Worm (Caenorhabditis elegans) whole organism, L1 larva: ENCODE measurements around the gene trr-1.

ENCODE experiments used
- C04F5.9 ChIP-seq: sonication (generic microtip); optimal IDR thresholded peaks from 2 replicates; lab custom pipeline; 2016; ENCODE audit warnings: missing genetic modification characterization, missing compliant biosample characterization
- C16A3.4 ChIP-seq: fragments of 150-350 bp; optimal IDR thresholded peaks from 2 replicates; lab custom pipeline; 2014; ENCODE audit warnings: missing biosample characterization, missing genetic modification characterization
- Y116A8C.19 ChIP-seq: sonication (generic microtip); optimal IDR thresholded peaks from 2 replicates; lab custom pipeline; 2016; ENCODE audit warnings: missing compliant biosample characterization, missing genetic modification characterization, borderline replicate concordance
- aha-1 ChIP-seq: fragments of 150-350 bp; optimal IDR thresholded peaks from 2 replicates; lab custom pipeline; 2014; ENCODE audit warnings: missing biosample characterization, missing genetic modification characterization
- aly-2 ChIP-seq: fragments of 150-350 bp; optimal IDR thresholded peaks from 2 replicates; lab custom pipeline; 2014; ENCODE audit warnings: missing biosample characterization, missing genetic modification characterization
- ceh-8 ChIP-seq: fragments of 200-800 bp; sonication (Bioruptor generic); optimal IDR thresholded peaks from 2 replicates; lab custom pipeline; 2018; ENCODE audit warnings: mild to moderate bottlenecking, missing genetic modification characterization, moderate library complexity, missing compliant biosample characterization
- ceh-82 ChIP-seq, 3 experiments: fragments of 150-350 bp in 1 of 3; sonication (generic microtip) in 2 of 3; optimal IDR thresholded peaks; 2 replicates each; lab custom pipeline; 2014 to 2017; ENCODE audit warnings: missing biosample characterization in 3 of 3, missing genetic modification characterization in 3 of 3
- ceh-88 ChIP-seq: fragments of 200-800 bp; sonication (Bioruptor generic); IDR thresholded peaks from 2 replicates; pipeline ENCODE4 v1.3.6; 2022; ENCODE audit warnings: missing genetic modification characterization, missing compliant biosample characterization
- ceh-90 ChIP-seq: sonication (generic microtip); optimal IDR thresholded peaks from 2 replicates; lab custom pipeline; 2016; ENCODE audit warnings: missing genetic modification characterization, missing compliant biosample characterization
- dpl-1 ChIP-seq, 3 experiments: fragments of 150-350 bp in 2 of 3; sonication (generic microtip) in 1 of 3; optimal IDR thresholded peaks; 2 replicates each; lab custom pipeline; 2014 to 2017; ENCODE audit warnings: missing biosample characterization in 3 of 3, missing genetic modification characterization in 3 of 3, missing genetic modification reagents in 3 of 3
- efl-1 ChIP-seq, 4 experiments: fragments of 150-350 bp; optimal IDR thresholded peaks in 3 of 4; peaks in 1 of 4; 1 replicate in 1 of 4; 2 replicates in 3 of 4; lab custom pipeline; 2014; ENCODE audit warnings: missing biosample characterization in 2 of 4, missing genetic modification characterization in 2 of 4, missing genetic modification reagents in 2 of 4
- elt-2 ChIP-seq: sonication (generic microtip); optimal IDR thresholded peaks from 2 replicates; lab custom pipeline; 2016; ENCODE audit warnings: missing genetic modification characterization, mild to moderate bottlenecking, inconsistent platforms, missing compliant biosample characterization, missing genetic modification reagents
- elt-3 ChIP-seq, 6 experiments: fragments of 150-350 bp in 1 of 6; sonication (generic microtip); optimal IDR thresholded peaks; 2 replicates each; lab custom pipeline; 2017 to 2018; ENCODE audit warnings: missing biosample characterization in 6 of 6, missing genetic modification characterization in 6 of 6, inconsistent platforms in 1 of 6
- grh-1 ChIP-seq: fragments of 200-800 bp; sonication (Bioruptor generic); IDR thresholded peaks from 2 replicates; pipeline ENCODE4 v1.3.6; 2022; ENCODE audit warnings: missing genetic modification reagents, missing genetic modification characterization, missing compliant biosample characterization
- hlh-4 ChIP-seq: sonication (generic microtip); optimal IDR thresholded peaks from 2 replicates; lab custom pipeline; 2016; ENCODE audit warnings: mild to moderate bottlenecking, missing genetic modification characterization, missing compliant biosample characterization
- lin-13 ChIP-seq: fragments of 150-350 bp; optimal IDR thresholded peaks from 2 replicates; lab custom pipeline; 2014; ENCODE audit warnings: missing biosample characterization, missing genetic modification reagents, missing genetic modification characterization
- lin-14 ChIP-seq: fragments of 200-800 bp; sonication (Bioruptor generic); optimal IDR thresholded peaks from 2 replicates; lab custom pipeline; 2018; ENCODE audit warnings: mild to moderate bottlenecking, missing genetic modification characterization, moderate library complexity, missing compliant biosample characterization
- lin-35 ChIP-seq, 2 experiments: fragments of 150-350 bp; optimal IDR thresholded peaks; 2 replicates each; lab custom pipeline; 2014; ENCODE audit warnings: missing biosample characterization in 2 of 2, missing genetic modification characterization in 2 of 2, missing genetic modification reagents in 2 of 2
- lin-39 ChIP-seq: fragments of 150-350 bp; optimal IDR thresholded peaks from 2 replicates; lab custom pipeline; 2014; ENCODE audit warnings: missing biosample characterization, missing genetic modification reagents, missing genetic modification characterization
- lsy-2 ChIP-seq, 2 experiments: fragments of 150-350 bp; optimal IDR thresholded peaks; 2 replicates each; lab custom pipeline; 2014; ENCODE audit warnings: missing biosample characterization in 2 of 2, missing genetic modification characterization in 2 of 2
- mab-9 ChIP-seq: fragments of 200-800 bp; sonication (Bioruptor generic); IDR thresholded peaks from 2 replicates; pipeline ENCODE4 v1.3.6; 2022; ENCODE audit warnings: missing genetic modification reagents, missing genetic modification characterization, missing compliant biosample characterization
- nhr-19 ChIP-seq: fragments of 200-800 bp; sonication (Bioruptor generic); conservative IDR thresholded peaks from 2 replicates; pipeline ENCODE4 v1.3.6; 2022; ENCODE audit warnings: missing genetic modification characterization, missing compliant biosample characterization
- nhr-20 ChIP-seq: sonication (generic microtip); optimal IDR thresholded peaks from 2 replicates; lab custom pipeline; 2016; ENCODE audit warnings: mild to moderate bottlenecking, missing genetic modification characterization, missing compliant biosample characterization
- nhr-237 ChIP-seq: fragments of 150-350 bp; optimal IDR thresholded peaks from 2 replicates; lab custom pipeline; 2014; ENCODE audit warnings: missing biosample characterization, missing genetic modification characterization
- nhr-47 ChIP-seq: sonication (generic microtip); optimal IDR thresholded peaks from 2 replicates; lab custom pipeline; 2016; ENCODE audit warnings: mild to moderate bottlenecking, missing genetic modification characterization, moderate library complexity, missing compliant biosample characterization
- nhr-71 ChIP-seq: sonication (generic microtip); optimal IDR thresholded peaks from 2 replicates; lab custom pipeline; 2016; ENCODE audit warnings: mild to moderate bottlenecking, missing genetic modification characterization, moderate library complexity, missing compliant biosample characterization
- nhr-76 ChIP-seq: sonication (generic microtip); optimal IDR thresholded peaks from 2 replicates; lab custom pipeline; 2017; ENCODE audit warnings: missing biosample characterization, missing genetic modification characterization
- nhr-77 ChIP-seq: fragments of 150-350 bp; optimal IDR thresholded peaks from 2 replicates; lab custom pipeline; 2014; ENCODE audit warnings: missing biosample characterization, missing genetic modification characterization
- nhr-84 ChIP-seq: sonication (generic microtip); optimal IDR thresholded peaks from 2 replicates; lab custom pipeline; 2017; ENCODE audit warnings: missing biosample characterization, missing genetic modification characterization
- nhr-85 ChIP-seq: sonication (generic microtip); peaks from one replicate; lab custom pipeline; 2016; ENCODE audit warnings: missing genetic modification characterization, inconsistent platforms, missing compliant biosample characterization
- nhr-90 ChIP-seq: sonication (generic microtip); optimal IDR thresholded peaks from 2 replicates; lab custom pipeline; 2016; ENCODE audit warnings: mild to moderate bottlenecking, missing genetic modification characterization, missing compliant biosample characterization; ENCODE audit not compliant: poor library complexity
- pax-3 ChIP-seq: fragments of 200-800 bp; sonication (Bioruptor generic); optimal IDR thresholded peaks from 2 replicates; lab custom pipeline; 2018; ENCODE audit warnings: mild to moderate bottlenecking, missing genetic modification characterization, moderate library complexity, missing compliant biosample characterization
- rnt-1 ChIP-seq: sonication (generic microtip); optimal IDR thresholded peaks from 2 replicates; lab custom pipeline; 2016; ENCODE audit warnings: mild to moderate bottlenecking, missing genetic modification characterization, moderate library complexity, missing compliant biosample characterization
- skn-1 ChIP-seq: fragments of 150-350 bp; optimal IDR thresholded peaks from 2 replicates; lab custom pipeline; 2014; ENCODE audit warnings: missing biosample characterization, missing genetic modification characterization
- snu-23 ChIP-seq: sonication (generic microtip); optimal IDR thresholded peaks from 2 replicates; lab custom pipeline; 2016; ENCODE audit warnings: missing genetic modification characterization, missing compliant biosample characterization
- sox-4 ChIP-seq: sonication (generic microtip); optimal IDR thresholded peaks from 2 replicates; lab custom pipeline; 2016; ENCODE audit warnings: missing genetic modification characterization, missing compliant biosample characterization
- swsn-7 ChIP-seq: sonication (generic microtip); optimal IDR thresholded peaks from 2 replicates; lab custom pipeline; 2016; ENCODE audit warnings: missing genetic modification characterization, missing compliant biosample characterization
- tbx-2 ChIP-seq: sonication (generic microtip); optimal IDR thresholded peaks from 2 replicates; lab custom pipeline; 2016; ENCODE audit warnings: missing genetic modification characterization, missing compliant biosample characterization
- unc-30 ChIP-seq: sonication (generic microtip); optimal IDR thresholded peaks from 2 replicates; lab custom pipeline; 2017; ENCODE audit warnings: missing biosample characterization, missing genetic modification characterization
- unc-62 ChIP-seq: fragments of 150-350 bp; optimal IDR thresholded peaks from 2 replicates; lab custom pipeline; 2014; ENCODE audit warnings: missing biosample characterization, missing genetic modification reagents, missing genetic modification characterization
- xbp-1 ChIP-seq: sonication (generic microtip); optimal IDR thresholded peaks from 2 replicates; lab custom pipeline; 2016; ENCODE audit warnings: missing genetic modification characterization, missing compliant biosample characterization
- zag-1 ChIP-seq: fragments of 150-350 bp; optimal IDR thresholded peaks from 2 replicates; lab custom pipeline; 2014; ENCODE audit warnings: missing biosample characterization, missing genetic modification characterization
- zip-4 ChIP-seq: fragments of 200-800 bp; sonication (Bioruptor generic); optimal IDR thresholded peaks from 2 replicates; lab custom pipeline; 2018; ENCODE audit warnings: mild to moderate bottlenecking, missing genetic modification characterization, moderate library complexity, missing compliant biosample characterization
- ztf-11 ChIP-seq, 2 experiments: sonication (generic microtip); optimal IDR thresholded peaks; 2 replicates each; lab custom pipeline; 2016 to 2017; ENCODE audit warnings: missing genetic modification characterization in 2 of 2, missing biosample characterization in 1 of 2, missing compliant biosample characterization in 1 of 2

trr-1 gene

DNA sequence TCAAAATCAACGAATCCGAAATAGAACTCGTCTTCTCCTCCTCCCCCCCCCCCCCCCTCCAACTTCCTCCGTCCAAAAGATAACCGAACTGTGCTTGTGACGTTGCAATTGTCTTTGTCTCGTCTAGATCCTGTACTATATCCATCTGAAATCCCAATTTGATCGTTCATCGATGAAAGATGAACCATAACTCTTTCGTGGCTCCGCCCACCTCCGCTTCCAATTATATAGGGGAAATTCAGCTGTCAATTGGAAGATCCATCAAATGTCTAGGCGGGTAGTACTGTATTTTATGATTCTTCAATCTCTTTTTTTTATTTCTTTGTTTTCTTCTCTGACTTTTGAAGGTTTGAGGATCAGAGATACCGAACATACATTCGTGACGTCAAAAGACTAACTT, 30.3 kb downstream of the trr-1 start:
- peak in 1 of 2 experiments; percentile 4 for TF ChIP-seq lsy-2 (tag; optimal IDR thresholded peaks at IDR 0.05; lab: Kevin White, UChicago)
- TF ChIP-seq rnt-1 (tag; lab: Kevin White, UChicago): no peak
- no peak for TF ChIP-seq pax-3 (tag; lab: Kevin White, UChicago)
- TF ChIP-seq ceh-90 (tag; lab: Kevin White, UChicago): no peak
- no peak for TF ChIP-seq unc-62 (GFP tag; lab: Kevin White, UChicago)
- TF ChIP-seq nhr-47 (tag; lab: Kevin White, UChicago): no peak
- TF ChIP-seq nhr-85 (tag; lab: Kevin White, UChicago): peak; percentile 75
- no peak for TF ChIP-seq elt-3 (tag; optimal IDR thresholded peaks at IDR 0.05; lab: Kevin White, UChicago)
- TF ChIP-seq Y116A8C.19 (tag; lab: Kevin White, UChicago): no peak
- TF ChIP-seq ceh-8 (GFP tag; lab: Kevin White, UChicago): no peak
- no peak for TF ChIP-seq ceh-82 (tag; optimal IDR thresholded peaks at IDR 0.05; lab: Kevin White, UChicago)
- TF ChIP-seq C16A3.4 (tag; lab: Kevin White, UChicago): no peak
- no peak for TF ChIP-seq nhr-20 (tag; lab: Kevin White, UChicago)
- no peak for TF ChIP-seq hlh-4 (tag; lab: Kevin White, UChicago)
- TF ChIP-seq lin-14: peak; percentile 17
- TF ChIP-seq aly-2 (tag; lab: Kevin White, UChicago): no peak
- no peak for TF ChIP-seq dpl-1 (GFP tag; optimal IDR thresholded peaks at IDR 0.05; lab: Kevin White, UChicago)
- TF ChIP-seq zip-4 (GFP tag; lab: Kevin White, UChicago): no peak
- TF ChIP-seq unc-30 (tag; lab: Kevin White, UChicago): no peak

DNA sequence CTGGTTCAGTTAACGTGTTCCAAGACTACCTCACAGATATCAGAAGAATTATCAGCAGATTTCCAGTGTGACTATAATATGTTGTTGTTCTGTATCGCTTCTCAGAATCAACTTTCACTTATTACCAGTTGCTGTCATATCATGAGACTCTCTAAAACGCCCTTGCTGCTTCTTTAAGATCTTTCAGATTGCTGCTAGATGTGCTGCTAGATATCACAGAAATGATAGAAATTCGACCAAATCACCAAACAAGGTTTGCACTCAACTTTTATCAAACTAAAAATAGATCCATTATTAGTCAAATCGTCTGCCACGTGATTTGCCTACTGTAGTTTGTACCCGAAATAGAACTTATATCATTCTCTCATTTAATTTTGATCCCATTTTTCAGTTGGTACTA, 31.2 kb downstream of the trr-1 start:
- TF ChIP-seq ceh-88 (GFP tag; lab: Robert Waterston, UW) (no peak), nhr-90 (tag; lab: Kevin White, UChicago) (no peak), swsn-7 (tag; lab: Kevin White, UChicago) (no peak), nhr-20 (tag; lab: Kevin White, UChicago) (peak; percentile 3), nhr-237 (tag; lab: Kevin White, UChicago) (no peak), nhr-19 (GFP tag; lab: Robert Waterston, UW) (0 out of 2 replicates have a peak, but pooled peaks have one; percentile 3), lin-13 (no peak), nhr-85 (tag; lab: Kevin White, UChicago) (peak; percentile 53), nhr-71 (tag; lab: Kevin White, UChicago) (peak; percentile 17), efl-1 (optimal IDR thresholded peaks at IDR 0.05; lab: Kevin White, UChicago) (no peak), efl-1 (GFP tag; optimal IDR thresholded peaks at IDR 0.05 in 1 of 2; lab: Kevin White, UChicago) (no peak), sox-4 (no peak), zag-1 (tag; lab: Kevin White, UChicago) (no peak), lsy-2 (tag; optimal IDR thresholded peaks at IDR 0.05; lab: Kevin White, UChicago) (peak in 1 of 2 experiments; percentile 69), tbx-2 (tag; lab: Kevin White, UChicago) (no peak), skn-1 (no peak), unc-30 (tag; lab: Kevin White, UChicago) (no peak), elt-2 (tag; lab: Kevin White, UChicago) (no peak), elt-3 (tag; optimal IDR thresholded peaks at IDR 0.05; lab: Kevin White, UChicago) (peak in 1 of 6 experiments; percentile 45)

DNA sequence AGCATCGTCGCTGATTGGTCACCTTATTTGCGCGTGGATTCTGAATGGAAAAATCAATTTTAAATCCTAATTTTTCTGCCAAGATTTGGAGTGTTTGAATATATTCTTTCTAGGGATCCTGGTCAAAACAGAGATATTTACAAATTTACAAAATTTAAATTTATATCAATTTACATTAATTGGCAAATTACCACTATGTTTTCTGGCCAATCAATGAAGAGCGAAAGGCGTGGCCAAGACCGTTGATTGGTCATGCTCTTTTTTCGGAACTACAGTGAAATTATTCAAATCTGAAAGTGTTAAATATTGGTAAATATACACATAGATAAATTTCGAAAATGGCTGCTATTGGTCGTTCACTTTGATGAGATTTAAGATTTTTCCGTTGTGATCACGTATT, 33.0 kb downstream of the trr-1 start:
- TF ChIP-seq swsn-7 (tag; lab: Kevin White, UChicago): no peak
- no peak for TF ChIP-seq nhr-19 (GFP tag; lab: Robert Waterston, UW)
- no peak for TF ChIP-seq C04F5.9
- no peak for TF ChIP-seq ztf-11 (tag; optimal IDR thresholded peaks at IDR 0.05; lab: Kevin White, UChicago)
- no peak for TF ChIP-seq aha-1 (tag; lab: Kevin White, UChicago)
- TF ChIP-seq nhr-77 (tag; lab: Kevin White, UChicago): no peak
- no peak for TF ChIP-seq nhr-71 (tag; lab: Kevin White, UChicago)
- no peak for TF ChIP-seq xbp-1 (tag; lab: Kevin White, UChicago)
- TF ChIP-seq unc-62 (GFP tag; lab: Kevin White, UChicago): no peak
- TF ChIP-seq nhr-20 (tag; lab: Kevin White, UChicago): no peak
- no peak for TF ChIP-seq grh-1 (GFP tag; lab: Robert Waterston, UW)
- TF ChIP-seq mab-9 (GFP tag; lab: Robert Waterston, UW): no peak
- no peak for TF ChIP-seq snu-23 (GFP tag; lab: Kevin White, UChicago)
- TF ChIP-seq lin-39 (tag; lab: Kevin White, UChicago): no peak
- no peak for TF ChIP-seq nhr-47 (tag; lab: Kevin White, UChicago)
- TF ChIP-seq lin-35 (GFP tag; optimal IDR thresholded peaks at IDR 0.05; lab: Kevin White, UChicago): no peak
- TF ChIP-seq nhr-84 (tag; lab: Kevin White, UChicago): no peak
- no peak for TF ChIP-seq pax-3 (tag; lab: Kevin White, UChicago)
- TF ChIP-seq nhr-76 (tag; lab: Kevin White, UChicago): no peak
- TF ChIP-seq rnt-1 (tag; lab: Kevin White, UChicago): no peak
- TF ChIP-seq, all 84 proteins: peak for 0
